Worm (Caenorhabditis elegans): ENCODE measurements around the gene cex-2.

Gene cex-2

DNA sequence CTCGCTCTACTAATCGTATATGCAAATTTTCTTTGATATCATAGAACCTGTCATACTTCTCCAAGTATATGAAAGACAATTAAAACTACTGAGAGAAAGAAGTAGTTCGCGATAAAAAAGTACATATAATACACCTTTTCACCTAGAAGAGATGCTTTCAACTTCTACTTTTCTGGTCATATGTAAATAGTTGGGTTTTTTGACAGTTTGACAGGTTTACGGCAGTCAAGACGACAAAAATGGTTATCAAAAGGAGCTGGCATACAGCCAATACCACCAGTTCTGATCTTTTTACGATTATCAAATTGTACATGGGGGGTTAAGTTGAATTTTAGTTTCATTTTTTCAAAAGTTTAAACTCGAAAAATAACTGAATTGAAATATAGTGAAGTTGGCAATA lies 20.3 kb downstream of the cex-2 start (continued):
- no peak for TF ChIP-seq spr-3 (GFP tag; optimal IDR thresholded peaks at IDR 0.05)
- TF ChIP-seq ceh-82 (tag; optimal IDR thresholded peaks at IDR 0.05) = no peak
- no peak for TF ChIP-seq madf-5 (GFP tag; IDR thresholded peaks at IDR 0.05)
- no peak for TF ChIP-seq fos-1 (tag; optimal IDR thresholded peaks at IDR 0.05)
- no peak for TF ChIP-seq nhr-76 (tag; optimal IDR thresholded peaks at IDR 0.05)
- TF ChIP-seq daf-19 (GFP tag; conservative IDR thresholded peaks at IDR 0.05) = no peak
- no peak for TF ChIP-seq ceh-32 (tag; optimal IDR thresholded peaks at IDR 0.05; ENCODE audit: poor library complexity)
- TF ChIP-seq nhr-25 (tag; optimal IDR thresholded peaks at IDR 0.05; ENCODE audit: borderline replicate concordance, insufficient read depth) = no peak
- no peak for TF ChIP-seq ceh-20 (GFP tag; IDR thresholded peaks at IDR 0.05)
- TF ChIP-seq jun-1 (tag; optimal IDR thresholded peaks at IDR 0.05) = no peak
- TF ChIP-seq saeg-2 (GFP tag; IDR thresholded peaks at IDR 0.05) = no peak
- TF ChIP-seq nhr-48 (tag; optimal IDR thresholded peaks at IDR 0.05) = peak; percentile 34
- TF ChIP-seq unc-39 (tag; optimal IDR thresholded peaks at IDR 0.05) = no peak
- peak; percentile 96 for TF ChIP-seq php-3 (GFP tag; IDR thresholded peaks at IDR 0.05)
- no peak for TF ChIP-seq pha-4 (GFP tag; IDR thresholded peaks at IDR 0.05)
- no peak for TF ChIP-seq pha-4 (tag; optimal IDR thresholded peaks at IDR 0.05)
- TF ChIP-seq nhr-6 (tag; optimal IDR thresholded peaks at IDR 0.05) = no peak
- no peak for TF ChIP-seq F10B5.3 (tag; optimal IDR thresholded peaks at IDR 0.05)
- no peak for TF ChIP-seq ceh-44 (GFP tag; IDR thresholded peaks at IDR 0.05)
- TF ChIP-seq ztf-7 (tag; optimal IDR thresholded peaks at IDR 0.05) = no peak
- TF ChIP-seq mxl-3 (GFP tag; optimal IDR thresholded peaks at IDR 0.05) = no peak
- no peak for TF ChIP-seq nhr-111 (GFP tag; optimal IDR thresholded peaks at IDR 0.05)
- TF ChIP-seq pqm-1 (tag; optimal IDR thresholded peaks at IDR 0.05) = peak; percentile 89
- no peak for TF ChIP-seq attf-4 (tag; optimal IDR thresholded peaks at IDR 0.05)
- TF ChIP-seq lsy-2 (tag; optimal IDR thresholded peaks at IDR 0.05) = peak in 1 of 2 experiments; percentile 10
- peak; percentile 29 for TF ChIP-seq nhr-102 (tag; optimal IDR thresholded peaks at IDR 0.05)
- TF ChIP-seq dpl-1 (GFP tag; optimal IDR thresholded peaks at IDR 0.05) = no peak
- no peak for TF ChIP-seq duxl-1 (tag; optimal IDR thresholded peaks at IDR 0.05; ENCODE audit: poor library complexity)
- no peak for TF ChIP-seq T26A8.4 (GFP tag; IDR thresholded peaks at IDR 0.05)
- TF ChIP-seq spr-1 (tag; optimal IDR thresholded peaks at IDR 0.05) = no peak
- no peak for TF ChIP-seq vab-7 (GFP tag; IDR thresholded peaks at IDR 0.05)
- TF ChIP-seq nhr-77 (tag; optimal IDR thresholded peaks at IDR 0.05) = peak; percentile 40
- TF ChIP-seq mdt-29 (GFP tag; IDR thresholded peaks at IDR 0.05) = no peak
- no peak for TF ChIP-seq Y75B8A.6 (GFP tag; IDR thresholded peaks at IDR 0.05)
- TF ChIP-seq tra-1 (GFP tag; IDR thresholded peaks at IDR 0.05) = peak; percentile 84
- TF ChIP-seq lim-7 (GFP tag; IDR thresholded peaks at IDR 0.05) = no peak
- TF ChIP-seq ceh-62 (tag; optimal IDR thresholded peaks at IDR 0.05) = no peak
- TF ChIP-seq set-16 (GFP tag; IDR thresholded peaks at IDR 0.05) = no peak
- TF ChIP-seq arid-1 (GFP tag; conservative IDR thresholded peaks at IDR 0.05) = no peak
- no peak for TF ChIP-seq Y48G9A.11 (GFP tag; IDR thresholded peaks at IDR 0.05)
- no peak for TF ChIP-seq zip-11 (GFP tag; IDR thresholded peaks at IDR 0.05)
- TF ChIP-seq mes-2 (tag; optimal IDR thresholded peaks at IDR 0.05; ENCODE audit: poor library complexity, severe bottlenecking) = no peak
- TF ChIP-seq nhr-28 (tag; optimal IDR thresholded peaks at IDR 0.05) = peak; percentile 73
- TF ChIP-seq ceh-28 (tag; optimal IDR thresholded peaks at IDR 0.05) = no peak
- no peak for TF ChIP-seq sdz-12 (GFP tag; optimal IDR thresholded peaks at IDR 0.05)
- TF ChIP-seq daf-12 (tag; optimal IDR thresholded peaks at IDR 0.05) = no peak
- TF ChIP-seq dmd-6 (GFP tag; IDR thresholded peaks at IDR 0.05) = no peak; the same call in none of the 2 replicates
- no peak for TF ChIP-seq cey-2 (tag; optimal IDR thresholded peaks at IDR 0.05; ENCODE audit: borderline replicate concordance, insufficient read depth)
- TF ChIP-seq F26F4.8 (GFP tag; conservative IDR thresholded peaks at IDR 0.05) = no peak
- no peak for TF ChIP-seq lin-1 (GFP tag; IDR thresholded peaks at IDR 0.05)
- no peak for TF ChIP-seq egl-43 (GFP tag; IDR thresholded peaks at IDR 0.05)
- TF ChIP-seq aha-1 (tag) = peak; percentile 57
- TF ChIP-seq zip-2 (tag; optimal IDR thresholded peaks at IDR 0.05) = no peak

All from whole organism, L4 larva.